Fruit fly (Drosophila melanogaster) whole organism, adult: Measurements from ENCODE around the gene Muc30E.

ENCODE experiments used
- CG11617 ChIP-seq: fragments of 200-800 bp; sonication (Bioruptor generic); optimal IDR thresholded peaks from 2 replicates; lab custom pipeline; 2017; ENCODE audit warnings: mild to moderate bottlenecking, missing biosample characterization, missing genetic modification reagents, missing genetic modification characterization
- CG12768 ChIP-seq: fragments of 200-800 bp; sonication (Bioruptor generic); optimal IDR thresholded peaks from 2 replicates; lab custom pipeline; 2017; ENCODE audit warnings: missing biosample characterization, missing genetic modification characterization, mild to moderate bottlenecking, moderate library complexity, missing genetic modification reagents
- CG14711 ChIP-seq: fragments of 200-800 bp; sonication (Bioruptor generic); optimal IDR thresholded peaks from 2 replicates; lab custom pipeline; 2018; ENCODE audit warnings: missing biosample characterization, mild to moderate bottlenecking, missing genetic modification characterization, moderate library complexity
- CG1620 ChIP-seq: fragments of 200-800 bp; sonication (Bioruptor generic); optimal IDR thresholded peaks from 2 replicates; lab custom pipeline; 2016; ENCODE audit warnings: missing biosample characterization, missing genetic modification characterization
- CG33017 ChIP-seq: fragments of 200-800 bp; sonication (Bioruptor generic); optimal IDR thresholded peaks from 2 replicates; lab custom pipeline; 2018; ENCODE audit warnings: missing biosample characterization, mild to moderate bottlenecking, missing genetic modification characterization, moderate library complexity
- CG5204 ChIP-seq: fragments of 200-800 bp; sonication (Bioruptor generic); optimal IDR thresholded peaks from 2 replicates; lab custom pipeline; 2016; ENCODE audit warnings: missing biosample characterization, missing genetic modification characterization
- CG7045 ChIP-seq: fragments of 200-800 bp; sonication (Bioruptor generic); optimal IDR thresholded peaks from 2 replicates; lab custom pipeline; 2017; ENCODE audit warnings: missing biosample characterization, mild to moderate bottlenecking, missing genetic modification characterization
- CG7101 ChIP-seq: fragments of 200-800 bp; sonication (Bioruptor generic); optimal IDR thresholded peaks from 2 replicates; lab custom pipeline; 2018; ENCODE audit warnings: missing biosample characterization, mild to moderate bottlenecking, missing genetic modification characterization, moderate library complexity
- Clk ChIP-seq: fragments of 200-800 bp; sonication (Bioruptor generic); optimal IDR thresholded peaks from 2 replicates; lab custom pipeline; 2017; ENCODE audit warnings: missing biosample characterization, missing genetic modification characterization
- Crg-1 ChIP-seq: fragments of 200-800 bp; sonication (Bioruptor generic); optimal IDR thresholded peaks from 2 replicates; lab custom pipeline; 2016; ENCODE audit warnings: missing biosample characterization, missing genetic modification characterization
- Hr96 ChIP-seq: fragments of 200-800 bp; sonication (Bioruptor generic); optimal IDR thresholded peaks from 2 replicates; lab custom pipeline; 2016; ENCODE audit warnings: missing biosample characterization, missing genetic modification characterization
- Mnt ChIP-seq: fragments of 200-800 bp; sonication (Bioruptor generic); optimal IDR thresholded peaks from 2 replicates; lab custom pipeline; 2016; ENCODE audit warnings: missing biosample characterization, mild to moderate bottlenecking, missing genetic modification characterization
- bab1 ChIP-seq: fragments of 200-800 bp; sonication (Bioruptor generic); optimal IDR thresholded peaks from 3 replicates; lab custom pipeline; 2019; ENCODE audit warnings: missing biosample characterization, mild to moderate bottlenecking, missing genetic modification characterization, moderate library complexity
- cic ChIP-seq: fragments of 200-800 bp; sonication (Bioruptor generic); optimal IDR thresholded peaks from 2 replicates; lab custom pipeline; 2017; ENCODE audit warnings: missing biosample characterization, mild to moderate bottlenecking, missing genetic modification characterization, moderate library complexity
- cnc ChIP-seq, 2 experiments: fragments of >200 bp; optimal IDR thresholded peaks; 2 replicates each; lab custom pipeline; 2017
- kay ChIP-seq: fragments of 200-800 bp; sonication (Bioruptor generic); peaks from one replicate; lab custom pipeline; 2016; ENCODE audit warnings: missing biosample characterization, missing genetic modification characterization, borderline replicate concordance
- ovo ChIP-seq: fragments of 200-800 bp; sonication (Bioruptor generic); optimal IDR thresholded peaks from 2 replicates; lab custom pipeline; 2016; ENCODE audit warnings: missing biosample characterization, missing genetic modification characterization
- pad ChIP-seq: fragments of 200-800 bp; sonication (Bioruptor generic); optimal IDR thresholded peaks from 3 replicates; lab custom pipeline; 2017; ENCODE audit warnings: missing biosample characterization, missing genetic modification characterization, mild to moderate bottlenecking, moderate library complexity, missing genetic modification reagents
- tj ChIP-seq: fragments of 200-800 bp; sonication (Bioruptor generic); optimal IDR thresholded peaks from 3 replicates; lab custom pipeline; 2017; ENCODE audit warnings: missing biosample characterization, mild to moderate bottlenecking, missing genetic modification characterization, moderate library complexity
- toe ChIP-seq: fragments of 200-800 bp; sonication (Bioruptor generic); optimal IDR thresholded peaks from 2 replicates; lab custom pipeline; 2016; ENCODE audit warnings: missing biosample characterization, missing genetic modification characterization

Muc30E gene

dm6 chr2L:9945086-9945485, 42.2 kb upstream of the Muc30E start:
- TF ChIP-seq Mnt = no peak
- TF ChIP-seq CG1620 (GFP tag; lab: Kevin White, UChicago) = no peak
- TF ChIP-seq Crg-1 (GFP tag; lab: Kevin White, UChicago) = no peak
- TF ChIP-seq pad (GFP tag; lab: Kevin White, UChicago) = no peak
- no peak for TF ChIP-seq CG5204 (GFP tag; lab: Kevin White, UChicago)
- TF ChIP-seq toe (GFP tag; lab: Kevin White, UChicago) = no peak
- TF ChIP-seq kay (GFP tag; lab: Kevin White, UChicago) = no peak
- no peak for TF ChIP-seq CG7101 (tag; lab: Kevin White, UChicago)
- no peak for TF ChIP-seq Clk (GFP tag; lab: Kevin White, UChicago)
- TF ChIP-seq CG7045 (GFP tag; lab: Kevin White, UChicago) = no peak
- TF ChIP-seq ovo = no peak
- no peak for TF ChIP-seq CG33017 (tag; lab: Kevin White, UChicago)
- no peak for TF ChIP-seq CG11617
- TF ChIP-seq CG14711 = no peak
- TF ChIP-seq bab1 (GFP tag; lab: Kevin White, UChicago) = no peak
- no peak for TF ChIP-seq cnc (optimal IDR thresholded peaks at IDR 0.05; lab: Kevin White, UChicago)

- TF ChIP-seq CG7101 (tag; lab: Kevin White, UChicago) (peak; percentile 64), CG7045 (GFP tag; lab: Kevin White, UChicago) (peak; percentile 6), Clk (GFP tag; lab: Kevin White, UChicago) (no peak), kay (GFP tag; lab: Kevin White, UChicago) (no peak), CG33017 (tag; lab: Kevin White, UChicago) (peak; percentile 61), Crg-1 (GFP tag; lab: Kevin White, UChicago) (peak; percentile 16), tj (GFP tag; lab: Kevin White, UChicago) (no peak), CG12768 (GFP tag; lab: Kevin White, UChicago) (peak; percentile 53), cic (peak; percentile 97), CG11617 (peak; percentile 25), bab1 (GFP tag; lab: Kevin White, UChicago) (no peak), CG5204 (GFP tag; lab: Kevin White, UChicago) (no peak), toe (GFP tag; lab: Kevin White, UChicago) (no peak), Mnt (peak; percentile 25)
These were observed 40.6 kb upstream of the Muc30E start for dm6 chr2L:9943521-9943920.

DNA sequence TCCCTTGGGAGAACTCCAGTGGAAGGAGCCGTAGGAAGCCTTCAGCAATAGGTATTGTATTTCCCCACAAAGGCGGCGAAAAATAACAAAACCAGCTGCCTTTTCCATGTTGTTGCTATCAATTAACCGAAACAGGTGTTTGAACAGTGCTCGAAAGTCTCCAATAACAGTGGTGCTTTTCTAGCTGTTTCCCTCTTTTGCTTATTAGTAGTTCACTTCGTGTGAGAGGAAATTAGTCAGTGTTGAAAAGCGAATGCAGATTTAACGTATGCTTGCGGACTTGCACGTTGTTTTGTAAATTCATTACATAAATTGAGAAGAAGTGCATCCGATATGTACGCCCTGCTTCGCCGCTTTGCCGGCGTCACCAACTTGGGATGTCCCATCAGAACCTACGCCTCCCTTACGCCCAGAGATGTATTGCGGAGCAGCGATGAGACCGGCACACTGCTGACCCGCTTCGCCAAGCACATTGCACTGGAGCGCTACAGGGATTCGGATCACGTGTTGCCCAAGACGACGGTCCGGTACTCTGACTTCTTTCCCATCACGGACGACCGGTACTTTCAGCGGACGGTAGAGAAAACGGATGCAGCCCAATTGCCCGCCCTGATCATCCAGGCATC, 35.8 kb upstream of the Muc30E start, which contains the start of the genes Datp and CG4619:
Datp (minus strand) TSS at position 160 of the 626 bp plus-strand sequence.
CG4619 (plus strand) TSS at position 233 of the 626 bp plus-strand sequence.
- no peak for TF ChIP-seq cnc (optimal IDR thresholded peaks at IDR 0.05; lab: Kevin White, UChicago)
- TF ChIP-seq kay (GFP tag; lab: Kevin White, UChicago) = no peak
- TF ChIP-seq Hr96 = peak; percentile 66
- peak; percentile 59 for TF ChIP-seq toe (GFP tag; lab: Kevin White, UChicago)
- TF ChIP-seq Clk (GFP tag; lab: Kevin White, UChicago) = no peak
- peak; percentile 67 for TF ChIP-seq CG14711
- peak; percentile 32 for TF ChIP-seq CG33017 (tag; lab: Kevin White, UChicago)
- no peak for TF ChIP-seq tj (GFP tag; lab: Kevin White, UChicago)
- TF ChIP-seq pad (GFP tag; lab: Kevin White, UChicago) = peak; percentile 77
- TF ChIP-seq bab1 (GFP tag; lab: Kevin White, UChicago) = peak; percentile 47
- TF ChIP-seq CG7045 (GFP tag; lab: Kevin White, UChicago) = peak; percentile 13
- TF ChIP-seq CG7101 (tag; lab: Kevin White, UChicago) = peak; percentile 82
- TF ChIP-seq Crg-1 (GFP tag; lab: Kevin White, UChicago) = peak; percentile 84
- peak; percentile 39 for TF ChIP-seq cic
- TF ChIP-seq Mnt = peak; percentile 84
- peak; percentile 39 for TF ChIP-seq ovo
- TF ChIP-seq CG1620 (GFP tag; lab: Kevin White, UChicago) = peak; percentile 83
- TF ChIP-seq CG5204 (GFP tag; lab: Kevin White, UChicago) = no peak
- TF ChIP-seq CG11617 = peak; percentile 45
- TF ChIP-seq CG12768 (GFP tag; lab: Kevin White, UChicago) = peak; percentile 64

DNA sequence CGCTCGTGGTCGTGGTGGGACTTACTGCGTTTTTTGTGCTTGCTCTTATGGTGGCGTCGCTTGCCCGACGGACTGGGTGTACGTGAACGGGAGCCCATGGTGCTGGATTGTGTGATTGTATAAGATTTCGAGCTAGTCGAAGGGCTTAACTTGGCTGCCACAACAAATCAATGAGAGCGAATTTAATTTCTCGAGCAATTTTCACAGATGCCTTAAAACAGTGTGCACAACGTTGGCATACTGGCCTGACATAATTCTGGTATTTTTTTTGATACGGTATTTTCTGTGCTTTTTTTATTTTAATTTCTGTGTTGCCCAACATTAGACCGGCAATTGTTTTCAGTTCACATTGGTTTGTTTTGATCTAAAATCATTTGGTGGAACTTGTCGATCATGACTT, 35.0 kb upstream of the Muc30E start, which contains the start of gene Arglu1:
Arglu1 (minus strand) TSS at position 227 of the 400 bp plus-strand sequence.
- TF ChIP-seq Hr96 = peak; percentile 49
- no peak for TF ChIP-seq cic
- TF ChIP-seq cnc (optimal IDR thresholded peaks at IDR 0.05; lab: Kevin White, UChicago) = no peak
- no peak for TF ChIP-seq CG5204 (GFP tag; lab: Kevin White, UChicago)
- peak; percentile 30 for TF ChIP-seq CG1620 (GFP tag; lab: Kevin White, UChicago)
- no peak for TF ChIP-seq ovo
- TF ChIP-seq Crg-1 (GFP tag; lab: Kevin White, UChicago) = no peak
- peak; percentile 34 for TF ChIP-seq CG12768 (GFP tag; lab: Kevin White, UChicago)
- peak; percentile 37 for TF ChIP-seq toe (GFP tag; lab: Kevin White, UChicago)
- TF ChIP-seq Mnt = peak; percentile 34
- peak; percentile 38 for TF ChIP-seq Clk (GFP tag; lab: Kevin White, UChicago)
- TF ChIP-seq pad (GFP tag; lab: Kevin White, UChicago) = peak; percentile 45
- TF ChIP-seq CG14711 = peak; percentile 35
- no peak for TF ChIP-seq CG11617
- TF ChIP-seq bab1 (GFP tag; lab: Kevin White, UChicago) = peak; percentile 46
- TF ChIP-seq CG7045 (GFP tag; lab: Kevin White, UChicago) = no peak
- peak; percentile 51 for TF ChIP-seq CG7101 (tag; lab: Kevin White, UChicago)

- no peak for TF ChIP-seq CG12768 (GFP tag; lab: Kevin White, UChicago)
- no peak for TF ChIP-seq CG7101 (tag; lab: Kevin White, UChicago)
- no peak for TF ChIP-seq CG14711
- TF ChIP-seq Clk (GFP tag; lab: Kevin White, UChicago) = no peak
- no peak for TF ChIP-seq CG7045 (GFP tag; lab: Kevin White, UChicago)
- no peak for TF ChIP-seq cnc (optimal IDR thresholded peaks at IDR 0.05; lab: Kevin White, UChicago)
- no peak for TF ChIP-seq Mnt
- no peak for TF ChIP-seq CG1620 (GFP tag; lab: Kevin White, UChicago)
- no peak for TF ChIP-seq CG5204 (GFP tag; lab: Kevin White, UChicago)
- no peak for TF ChIP-seq CG33017 (tag; lab: Kevin White, UChicago)
- TF ChIP-seq toe (GFP tag; lab: Kevin White, UChicago) = no peak
- no peak for TF ChIP-seq Hr96
- no peak for TF ChIP-seq CG11617
- TF ChIP-seq bab1 (GFP tag; lab: Kevin White, UChicago) = no peak
- no peak for TF ChIP-seq cic
- TF ChIP-seq pad (GFP tag; lab: Kevin White, UChicago) = no peak
- TF ChIP-seq ovo = no peak
- TF ChIP-seq tj (GFP tag; lab: Kevin White, UChicago) = no peak
- no peak for TF ChIP-seq Crg-1 (GFP tag; lab: Kevin White, UChicago)
- TF ChIP-seq kay (GFP tag; lab: Kevin White, UChicago) = no peak
These were observed 30.1 kb upstream of the Muc30E start, which contains the start of gene Cpr30F for dm6 chr2L:9933063-9933462. Gene Cpr30F (minus strand): TSS chr2L:9933163.
